Fruit fly (Drosophila melanogaster) S2 (cell line): ENCODE data around the gene Hmgcr.

ENCODE experiments used
- CG8478 ChIP-seq: fragments of >200 bp; optimal IDR thresholded peaks from 2 replicates; lab custom pipeline; 2018
- CTCF ChIP-seq, 2 experiments: fragments of >200 bp; optimal IDR thresholded peaks; 2 replicates each; lab custom pipeline; 2018

- TF ChIP-seq CTCF (optimal IDR thresholded peaks at IDR 0.05; lab: Kevin White, UChicago) (no peak), CG8478 (lab: Kevin White, UChicago) (no peak)
These were observed 47.2 kb upstream of the Hmgcr start, which contains the start of gene SPE for dm6 chr3R:23685955-23686354.
